Fruit fly (Drosophila melanogaster) whole organism, embryonic: ENCODE results near the gene vers.

Experiments used
- Bgb ChIP-seq: fragments of 200-800 bp; sonication (Bioruptor generic); IDR thresholded peaks from 2 replicates; pipeline ENCODE4 v1.3.6; 2022; ENCODE audit warnings: missing biosample characterization, missing genetic modification characterization; ENCODE audit not compliant: partially characterized antibody
- CG10267 ChIP-seq: fragments of 200-800 bp; sonication (Bioruptor generic); optimal IDR thresholded peaks from 2 replicates; lab custom pipeline; 2018; ENCODE audit warnings: missing biosample characterization, mild to moderate bottlenecking, missing genetic modification characterization, moderate library complexity
- CG10274 ChIP-seq: fragments of 200-800 bp; sonication (Bioruptor generic); optimal IDR thresholded peaks from 3 replicates; lab custom pipeline; 2017; ENCODE audit warnings: missing biosample characterization, mild to moderate bottlenecking, missing genetic modification characterization
- CG12219 ChIP-seq: fragments of 200-800 bp; sonication (Bioruptor generic); optimal IDR thresholded peaks from 3 replicates; lab custom pipeline; 2018; ENCODE audit warnings: missing biosample characterization, mild to moderate bottlenecking, missing genetic modification characterization
- CG12659 ChIP-seq: fragments of 200-800 bp; sonication (Bioruptor generic); optimal IDR thresholded peaks from 3 replicates; lab custom pipeline; 2017; ENCODE audit warnings: mild to moderate bottlenecking, missing biosample characterization, missing genetic modification reagents, missing genetic modification characterization
- CG12942 ChIP-seq: fragments of 200-800 bp; sonication (Bioruptor generic); optimal IDR thresholded peaks from 3 replicates; lab custom pipeline; 2016; ENCODE audit warnings: missing biosample characterization, missing genetic modification characterization
- CG13775 ChIP-seq: fragments of 200-800 bp; sonication (Bioruptor generic); optimal IDR thresholded peaks from 3 replicates; lab custom pipeline; 2017; ENCODE audit warnings: missing biosample characterization, mild to moderate bottlenecking, missing genetic modification characterization
- CG14965 ChIP-seq: fragments of 200-800 bp; sonication (Bioruptor generic); optimal IDR thresholded peaks from 2 replicates; lab custom pipeline; 2016; ENCODE audit warnings: missing biosample characterization, missing genetic modification characterization, borderline replicate concordance
- CG15514 ChIP-seq: fragments of 200-800 bp; sonication (Bioruptor generic); optimal IDR thresholded peaks from 3 replicates; lab custom pipeline; 2017; ENCODE audit warnings: missing biosample characterization, missing genetic modification characterization, mild to moderate bottlenecking, moderate library complexity, missing genetic modification reagents
- CG15696 ChIP-seq: fragments of 200-800 bp; sonication (Bioruptor generic); optimal IDR thresholded peaks from 2 replicates; lab custom pipeline; 2019; ENCODE audit warnings: missing biosample characterization, mild to moderate bottlenecking, missing genetic modification characterization, moderate library complexity
- CG1603 ChIP-seq: fragments of 200-800 bp; sonication (Bioruptor generic); optimal IDR thresholded peaks from 2 replicates; lab custom pipeline; 2019; ENCODE audit warnings: missing biosample characterization, mild to moderate bottlenecking, missing genetic modification characterization, moderate library complexity
- CG17328 ChIP-seq: fragments of 200-800 bp; sonication (Bioruptor generic); IDR thresholded peaks from 2 replicates; pipeline ENCODE4 v1.3.6; 2022; ENCODE audit warnings: missing biosample characterization, missing genetic modification characterization
- CG18619 ChIP-seq: fragments of 200-800 bp; sonication (Bioruptor generic); optimal IDR thresholded peaks from 3 replicates; lab custom pipeline; 2017; ENCODE audit warnings: missing biosample characterization, mild to moderate bottlenecking, missing genetic modification characterization
- CG32767 ChIP-seq: fragments of 200-800 bp; sonication (Bioruptor generic); IDR thresholded peaks from 2 replicates; pipeline ENCODE4 v1.3.6; 2022; ENCODE audit warnings: missing biosample characterization, missing genetic modification characterization
- CG34376 ChIP-seq: fragments of 200-800 bp; sonication (Bioruptor generic); optimal IDR thresholded peaks from 2 replicates; lab custom pipeline; 2018; ENCODE audit warnings: missing biosample characterization, mild to moderate bottlenecking, missing genetic modification characterization
- CG42726 ChIP-seq: fragments of 200-800 bp; sonication (Bioruptor generic); IDR thresholded peaks from 2 replicates; pipeline ENCODE4 v1.3.6; 2022; ENCODE audit warnings: missing biosample characterization, missing genetic modification characterization; ENCODE audit not compliant: partially characterized antibody
- CG4820 ChIP-seq: fragments of 200-800 bp; sonication (Bioruptor generic); optimal IDR thresholded peaks from 3 replicates; lab custom pipeline; 2016; ENCODE audit warnings: missing biosample characterization, missing genetic modification characterization
- CG5953 ChIP-seq: fragments of 200-800 bp; sonication (Bioruptor generic); IDR thresholded peaks from 2 replicates; pipeline ENCODE4 v1.3.6; 2022; ENCODE audit warnings: missing biosample characterization, missing genetic modification characterization
- CG6272 ChIP-seq: fragments of 200-800 bp; sonication (Bioruptor generic); IDR thresholded peaks from 2 replicates; pipeline ENCODE4 v1.3.6; 2022; ENCODE audit warnings: missing biosample characterization, missing genetic modification characterization
- CG6689 ChIP-seq: fragments of 200-800 bp; sonication (Bioruptor generic); IDR thresholded peaks from 2 replicates; pipeline ENCODE4 v1.3.6; 2022; ENCODE audit warnings: missing biosample characterization, missing genetic modification characterization
- CG6765 ChIP-seq: fragments of 200-800 bp; sonication (Bioruptor generic); optimal IDR thresholded peaks from 3 replicates; lab custom pipeline; 2017; ENCODE audit warnings: missing biosample characterization, mild to moderate bottlenecking, missing genetic modification characterization
- CG6854 ChIP-seq: fragments of 200-800 bp; sonication (Bioruptor generic); optimal IDR thresholded peaks from 3 replicates; lab custom pipeline; 2017; ENCODE audit warnings: missing biosample characterization, mild to moderate bottlenecking, missing genetic modification characterization
- CG7987 ChIP-seq: fragments of 200-800 bp; sonication (Bioruptor generic); optimal IDR thresholded peaks from 2 replicates; lab custom pipeline; 2018; ENCODE audit warnings: missing biosample characterization, mild to moderate bottlenecking, missing genetic modification characterization, moderate library complexity
- CG9817 ChIP-seq: fragments of 200-800 bp; sonication (Bioruptor generic); optimal IDR thresholded peaks from 2 replicates; lab custom pipeline; 2018; ENCODE audit warnings: missing biosample characterization, mild to moderate bottlenecking, missing genetic modification characterization, moderate library complexity
- CTCF ChIP-seq: fragments of 200-800 bp; sonication (Bioruptor generic); optimal IDR thresholded peaks from 2 replicates; lab custom pipeline; 2017; ENCODE audit warnings: missing biosample characterization, mild to moderate bottlenecking, missing genetic modification characterization, moderate library complexity
- Dek ChIP-seq: fragments of 200-800 bp; sonication (Bioruptor generic); optimal IDR thresholded peaks from 3 replicates; lab custom pipeline; 2019; ENCODE audit warnings: missing biosample characterization, mild to moderate bottlenecking, missing genetic modification characterization, moderate library complexity
- NfI ChIP-seq: fragments of 200-800 bp; sonication (Bioruptor generic); optimal IDR thresholded peaks from 3 replicates; lab custom pipeline; 2018; ENCODE audit warnings: missing biosample characterization, mild to moderate bottlenecking, missing genetic modification characterization, moderate library complexity
- Oli ChIP-seq: fragments of 200-800 bp; sonication (Bioruptor generic); optimal IDR thresholded peaks from 2 replicates; lab custom pipeline; 2018; ENCODE audit warnings: missing biosample characterization, mild to moderate bottlenecking, missing genetic modification characterization, moderate library complexity
- Poxn ChIP-seq: fragments of 200-800 bp; sonication (Bioruptor generic); IDR thresholded peaks from 2 replicates; pipeline ENCODE4 v1.3.6; 2022; ENCODE audit warnings: missing biosample characterization, missing genetic modification characterization
- Rfx ChIP-seq: fragments of 200-800 bp; sonication (Bioruptor generic); IDR thresholded peaks from 2 replicates; pipeline ENCODE4 v1.3.6; 2022; ENCODE audit warnings: missing biosample characterization, missing genetic modification characterization
- Ssrp ChIP-seq: fragments of 200-800 bp; sonication (Bioruptor generic); optimal IDR thresholded peaks from 2 replicates; lab custom pipeline; 2018; ENCODE audit warnings: missing biosample characterization, mild to moderate bottlenecking, missing genetic modification characterization, moderate library complexity
- Vsx1 ChIP-seq: fragments of 200-800 bp; sonication (Bioruptor generic); optimal IDR thresholded peaks from 2 replicates; lab custom pipeline; 2017; ENCODE audit warnings: missing biosample characterization, mild to moderate bottlenecking, missing genetic modification characterization, missing genetic modification reagents
- YL-1 ChIP-seq: fragments of 200-800 bp; sonication (Bioruptor generic); optimal IDR thresholded peaks from 3 replicates; lab custom pipeline; 2017; ENCODE audit warnings: missing biosample characterization, mild to moderate bottlenecking, missing genetic modification characterization
- amos ChIP-seq: fragments of 200-800 bp; sonication (Bioruptor generic); IDR thresholded peaks from 2 replicates; pipeline ENCODE4 v1.3.6; 2022; ENCODE audit warnings: missing biosample characterization, missing genetic modification characterization; ENCODE audit not compliant: partially characterized antibody
- bcd ChIP-seq: fragments of 200-800 bp; sonication (Bioruptor generic); optimal IDR thresholded peaks from 2 replicates; lab custom pipeline; 2017; ENCODE audit warnings: missing biosample characterization, mild to moderate bottlenecking, missing genetic modification characterization
- bigmax ChIP-seq: fragments of 200-800 bp; sonication (Bioruptor generic); optimal IDR thresholded peaks from 2 replicates; lab custom pipeline; 2018; ENCODE audit warnings: missing biosample characterization, mild to moderate bottlenecking, missing genetic modification characterization
- crc ChIP-seq: fragments of 200-800 bp; sonication (Bioruptor generic); optimal IDR thresholded peaks from 2 replicates; lab custom pipeline; 2016; ENCODE audit warnings: missing biosample characterization, missing genetic modification characterization
- hkb ChIP-seq, 2 experiments: fragments of 200-800 bp in 1 of 2; fragments of >200 bp in 1 of 2; sonication (Bioruptor generic) in 1 of 2; IDR thresholded peaks in 1 of 2; optimal IDR thresholded peaks in 1 of 2; 2 replicates each; pipeline versions ENCODE4 v1.3.6 to Lab custom; 2017 to 2022; ENCODE audit warnings: missing biosample characterization in 1 of 2, missing genetic modification characterization in 1 of 2
- jigr1 ChIP-seq: fragments of 200-800 bp; sonication (Bioruptor generic); IDR thresholded peaks from 3 replicates; pipeline ENCODE4 v1.3.6; 2022; ENCODE audit warnings: missing biosample characterization, missing genetic modification characterization
- kay ChIP-seq: fragments of 200-800 bp; sonication (Bioruptor generic); optimal IDR thresholded peaks from 2 replicates; lab custom pipeline; 2016; ENCODE audit warnings: missing biosample characterization, missing genetic modification characterization
- phol ChIP-seq: fragments of 200-800 bp; sonication (Bioruptor generic); optimal IDR thresholded peaks from 3 replicates; lab custom pipeline; 2018; ENCODE audit warnings: missing biosample characterization, mild to moderate bottlenecking, missing genetic modification characterization, moderate library complexity
- pita ChIP-seq: fragments of 200-800 bp; sonication (Bioruptor generic); optimal IDR thresholded peaks from 2 replicates; lab custom pipeline; 2017; ENCODE audit warnings: missing biosample characterization, mild to moderate bottlenecking, missing genetic modification characterization
- pzg ChIP-seq: fragments of 200-800 bp; sonication (Bioruptor generic); optimal IDR thresholded peaks from 3 replicates; lab custom pipeline; 2018; ENCODE audit warnings: missing biosample characterization, mild to moderate bottlenecking, missing genetic modification characterization, moderate library complexity
- rib ChIP-seq: fragments of 200-800 bp; sonication (Bioruptor generic); IDR thresholded peaks from 2 replicates; pipeline ENCODE4 v1.3.6; 2022; ENCODE audit warnings: missing biosample characterization, missing genetic modification characterization
- stwl ChIP-seq: fragments of 200-800 bp; sonication (Bioruptor generic); optimal IDR thresholded peaks from 3 replicates; lab custom pipeline; 2018; ENCODE audit warnings: missing biosample characterization, mild to moderate bottlenecking, missing genetic modification characterization, moderate library complexity
- sug ChIP-seq: fragments of 200-800 bp; optimal IDR thresholded peaks from 2 replicates; lab custom pipeline; 2019; ENCODE audit warnings: missing biosample characterization, mild to moderate bottlenecking, missing genetic modification characterization, moderate library complexity
- trem ChIP-seq: fragments of 200-800 bp; optimal IDR thresholded peaks from 3 replicates; lab custom pipeline; 2019; ENCODE audit warnings: missing biosample characterization, mild to moderate bottlenecking, missing genetic modification characterization, moderate library complexity
- ttk ChIP-seq: fragments of 200-800 bp; sonication (Bioruptor generic); IDR thresholded peaks from 2 replicates; pipeline ENCODE4 v2.1.2; 2022; ENCODE audit warnings: missing biosample characterization, missing genetic modification characterization
- wdn ChIP-seq: fragments of 200-800 bp; sonication (Bioruptor generic); IDR thresholded peaks from 2 replicates; pipeline ENCODE4 v1.3.6; 2022; ENCODE audit warnings: missing biosample characterization, missing genetic modification characterization
- wor ChIP-seq: fragments of 200-800 bp; sonication (Bioruptor generic); IDR thresholded peaks from 2 replicates; pipeline ENCODE4 v1.3.6; 2022; ENCODE audit warnings: missing biosample characterization, missing genetic modification characterization

The vers gene

dm6 chr3L:12066699-12067287, 49.1 kb upstream of the vers start (continued):
- TF ChIP-seq wor (GFP tag; lab: Robert Waterston, UW) (no peak), CG13775 (GFP tag; lab: Kevin White, UChicago) (no peak), NfI (GFP tag; lab: Kevin White, UChicago) (no peak), bigmax (no peak), CG14965 (no peak), CG6272 (no peak), CTCF (GFP tag; lab: Kevin White, UChicago) (peak; percentile 95), YL-1 (GFP tag; lab: Kevin White, UChicago) (no peak), Bgb (GFP tag; lab: Robert Waterston, UW) (peak; percentile 39; the same call in 1 of the 2 replicates), crc (GFP tag; lab: Kevin White, UChicago) (no peak), hkb (optimal IDR thresholded peaks at IDR 0.05; lab: Kevin White, UChicago) (peak; percentile 96), hkb (GFP tag; IDR thresholded peaks at IDR 0.05; lab: Robert Waterston, UW) (no peak), CG7987 (GFP tag; lab: Kevin White, UChicago) (peak; percentile 27), jigr1 (GFP tag; lab: Robert Waterston, UW) (no peak), CG6854 (GFP tag; lab: Kevin White, UChicago) (no peak), CG32767 (no peak), pzg (GFP tag; lab: Kevin White, UChicago) (peak; percentile 25), kay (peak; percentile 15), CG18619 (GFP tag; lab: Kevin White, UChicago) (no peak), bcd (no peak), CG12942 (no peak), stwl (tag; lab: Kevin White, UChicago) (peak; percentile 78), wdn (GFP tag; lab: Robert Waterston, UW) (no peak), trem (tag; lab: Kevin White, UChicago) (peak; percentile 2), CG34376 (GFP tag; lab: Kevin White, UChicago) (no peak), CG42726 (GFP tag; lab: Robert Waterston, UW) (no peak), phol (peak; percentile 3), CG15514 (GFP tag; lab: Kevin White, UChicago) (peak; percentile 35), CG12219 (no peak), CG1603 (tag; lab: Kevin White, UChicago) (peak; percentile 44), pita (GFP tag; lab: Kevin White, UChicago) (peak; percentile 63), amos (GFP tag; lab: Robert Waterston, UW) (no peak; the same call in 1 of the 2 replicates), CG15696 (tag; lab: Kevin White, UChicago) (no peak), CG17328 (GFP tag; lab: Robert Waterston, UW) (no peak), Oli (tag; lab: Kevin White, UChicago) (no peak), Dek (tag; lab: Kevin White, UChicago) (no peak), ttk (no peak), CG12659 (no peak), CG6765 (GFP tag; lab: Kevin White, UChicago) (no peak), CG9817 (tag; lab: Kevin White, UChicago) (no peak), CG4820 (no peak), rib (GFP tag; lab: Robert Waterston, UW) (no peak), Ssrp (tag; lab: Kevin White, UChicago) (no peak), Vsx1 (GFP tag; lab: Kevin White, UChicago) (peak; percentile 1), Poxn (GFP tag; lab: Robert Waterston, UW) (no peak), CG5953 (GFP tag; lab: Robert Waterston, UW) (no peak), CG10267 (peak; percentile 45), sug (no peak), Rfx (no peak), CG10274 (GFP tag; lab: Kevin White, UChicago) (no peak), CG6689 (GFP tag; lab: Robert Waterston, UW) (no peak)
